Worm (Caenorhabditis elegans): Measurements from ENCODE around the gene T10B5.10.
"Not testable (repeated sequence)": the region's sequence is repeated elsewhere in the genome, so short reads cannot be mapped to it uniquely, and the experiment has no call there.

Gene T10B5.10

ce11 chrV:1855087-1855486 lies 989 bp downstream of the T10B5.10 start (continued):
- no peak for TF ChIP-seq lin-15B (tag; optimal IDR thresholded peaks at IDR 0.05)
- TF ChIP-seq nhr-25 (tag; optimal IDR thresholded peaks at IDR 0.05; ENCODE audit: borderline replicate concordance, insufficient read depth): no peak
- TF ChIP-seq dmd-6 (GFP tag; IDR thresholded peaks at IDR 0.05): no peak
- no peak for TF ChIP-seq snpc-4 (tag; optimal IDR thresholded peaks at IDR 0.05)
- no peak for TF ChIP-seq ztf-7 (tag; optimal IDR thresholded peaks at IDR 0.05)
- no peak for TF ChIP-seq Y5F2A.4 (GFP tag; optimal IDR thresholded peaks at IDR 0.05)
- TF ChIP-seq daf-12 (tag; optimal IDR thresholded peaks at IDR 0.05): no peak
- TF ChIP-seq jun-1 (tag; optimal IDR thresholded peaks at IDR 0.05): no peak
- peak; percentile 13 for TF ChIP-seq nhr-28 (tag; optimal IDR thresholded peaks at IDR 0.05)
- no peak for TF ChIP-seq F26F4.8 (GFP tag; conservative IDR thresholded peaks at IDR 0.05)
- TF ChIP-seq spr-1 (tag; optimal IDR thresholded peaks at IDR 0.05): no peak
- TF ChIP-seq madf-5 (GFP tag; IDR thresholded peaks at IDR 0.05): no peak

DNA sequence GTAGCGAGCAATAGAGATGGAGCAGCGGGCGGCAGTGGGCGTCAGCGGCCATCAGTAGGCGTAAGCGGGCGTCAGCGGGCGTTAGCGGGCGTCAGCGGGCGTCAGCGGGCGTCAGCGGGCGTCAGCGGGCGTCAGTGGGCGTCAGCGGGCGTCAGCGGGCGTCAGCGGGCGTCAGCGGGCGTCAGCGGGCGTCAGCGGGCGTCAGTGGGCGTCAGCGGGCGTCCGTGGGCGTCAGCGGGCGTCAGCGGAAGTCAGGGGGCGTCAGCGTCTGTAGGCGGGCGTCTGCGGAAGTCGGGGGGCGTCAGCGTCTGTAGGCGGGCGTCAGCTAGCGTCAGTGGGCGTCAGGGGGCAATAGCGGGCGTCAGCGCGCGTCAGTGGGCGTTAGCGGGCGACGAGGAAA lies 6.1 kb downstream of the T10B5.10 start:
- TF ChIP-seq set-16 (GFP tag; IDR thresholded peaks at IDR 0.05) (peak; percentile 99), lin-38 (GFP tag; IDR thresholded peaks at IDR 0.05) (peak; percentile 14; the same call in 1 of the 2 replicates), pha-4 (GFP tag; IDR thresholded peaks at IDR 0.05) (peak; percentile 63; the same call in 1 of the 2 replicates)
- not testable (repeated sequence) for TF ChIP-seq pha-4 (tag; optimal IDR thresholded peaks at IDR 0.05)

DNA sequence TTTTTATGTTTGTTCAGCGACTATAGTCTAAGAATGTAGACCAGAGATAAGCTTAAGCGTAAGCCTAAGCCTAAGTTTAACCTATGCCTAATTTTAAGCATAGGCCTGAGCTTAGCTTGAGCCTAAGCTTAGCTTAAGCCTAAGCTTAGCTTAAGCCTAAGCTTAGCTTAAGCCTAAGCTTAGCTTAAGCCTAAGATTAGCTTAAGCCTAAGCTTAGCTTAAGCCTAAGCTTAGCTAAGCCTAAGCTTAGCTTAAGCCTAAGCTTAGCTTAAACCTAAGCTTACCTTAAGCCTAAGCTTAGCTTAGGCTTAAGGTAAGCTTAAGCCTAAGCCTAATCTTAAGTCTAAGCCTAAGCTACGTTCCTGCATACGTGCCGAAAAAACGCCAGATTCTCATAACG lies 7.5 kb downstream of the T10B5.10 start:
- TF ChIP-seq pha-4 (GFP tag; IDR thresholded peaks at IDR 0.05): no peak
- TF ChIP-seq pha-4 (tag; optimal IDR thresholded peaks at IDR 0.05): no peak
- peak in 1 of 2 experiments; percentile 8 for TF ChIP-seq unc-62 (GFP tag; optimal IDR thresholded peaks at IDR 0.05 in 1 of 2)
- no peak for TF ChIP-seq unc-62 (tag; optimal IDR thresholded peaks at IDR 0.05)

DNA sequence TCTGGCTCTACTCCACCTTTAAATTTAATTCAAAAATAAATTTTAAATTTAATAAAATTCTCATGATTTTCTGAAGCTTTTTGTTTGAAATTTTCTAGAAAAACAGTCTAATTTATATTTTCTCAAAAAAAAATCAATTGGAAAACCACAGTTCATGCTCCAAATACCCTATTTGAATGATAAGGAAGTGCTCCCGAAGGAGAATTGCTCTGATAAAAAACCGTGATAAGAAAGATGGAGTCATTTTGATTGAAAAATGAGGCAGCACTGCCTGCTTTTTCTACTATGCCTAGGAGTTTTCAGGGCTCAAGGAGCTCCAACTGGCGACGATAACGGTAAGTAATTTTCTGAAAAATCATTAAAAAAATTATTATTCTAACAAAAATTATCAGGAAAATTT lies 10.1 kb downstream of the T10B5.10 start, which contains the start of gene T10B5.7:
Gene T10B5.7, plus strand, starts transcription at position 225 of the 400 bp plus-strand sequence.
- TF ChIP-seq mdt-29 (GFP tag; IDR thresholded peaks at IDR 0.05): no peak
- TF ChIP-seq php-3 (GFP tag; IDR thresholded peaks at IDR 0.05): no peak
- no peak for TF ChIP-seq zfp-2 (tag; optimal IDR thresholded peaks at IDR 0.05)
- no peak for TF ChIP-seq F37D6.2 (tag; optimal IDR thresholded peaks at IDR 0.05)
- no peak for TF ChIP-seq zfp-3 (GFP tag; conservative IDR thresholded peaks at IDR 0.05)
- no peak for TF ChIP-seq lsy-2 (tag; optimal IDR thresholded peaks at IDR 0.05)
- TF ChIP-seq daf-16 (GFP tag; optimal IDR thresholded peaks at IDR 0.05): no peak
- TF ChIP-seq daf-16 (tag; optimal IDR thresholded peaks at IDR 0.05): no peak
- no peak for TF ChIP-seq ama-1 (optimal IDR thresholded peaks at IDR 0.05)
- TF ChIP-seq nhr-28 (tag; optimal IDR thresholded peaks at IDR 0.05): peak; percentile 75
- TF ChIP-seq hmg-1.1 (GFP tag; IDR thresholded peaks at IDR 0.05): no peak
- no peak for TF ChIP-seq nhr-48 (tag; optimal IDR thresholded peaks at IDR 0.05)
- no peak for TF ChIP-seq ceh-62 (tag; optimal IDR thresholded peaks at IDR 0.05)
- TF ChIP-seq Y48G9A.11 (GFP tag; IDR thresholded peaks at IDR 0.05): no peak
- TF ChIP-seq F10B5.3 (tag; optimal IDR thresholded peaks at IDR 0.05): no peak
- TF ChIP-seq nhr-76 (tag; optimal IDR thresholded peaks at IDR 0.05): no peak
- no peak for TF ChIP-seq hlh-30 (tag; optimal IDR thresholded peaks at IDR 0.05; ENCODE audit: insufficient read depth)
- no peak for TF ChIP-seq set-16 (GFP tag; IDR thresholded peaks at IDR 0.05)
- no peak for TF ChIP-seq nhr-11 (tag; optimal IDR thresholded peaks at IDR 0.05)
- TF ChIP-seq pqm-1 (tag; optimal IDR thresholded peaks at IDR 0.05): peak; percentile 62
- TF ChIP-seq aly-2 (tag; optimal IDR thresholded peaks at IDR 0.05): no peak
- peak; percentile 19; the same call in 1 of the 2 replicates for TF ChIP-seq dmd-6 (GFP tag; IDR thresholded peaks at IDR 0.05)
- TF ChIP-seq dve-1 (tag; optimal IDR thresholded peaks at IDR 0.05; ENCODE audit: insufficient read depth): peak; percentile 2
- TF ChIP-seq snpc-1.2 (GFP tag; IDR thresholded peaks at IDR 0.05): no peak
- no peak for TF ChIP-seq nhr-41 (GFP tag; IDR thresholded peaks at IDR 0.05)
- no peak for TF ChIP-seq ctbp-1 (GFP tag; IDR thresholded peaks at IDR 0.05)

Measured in whole organism, L4 larva.